Worm (Caenorhabditis elegans): ENCODE data around the gene clc-21.

- TF ChIP-seq zag-1 (tag; optimal IDR thresholded peaks at IDR 0.05): no peak
- no peak for TF ChIP-seq unc-62 (GFP tag; optimal IDR thresholded peaks at IDR 0.05)
- no peak for TF ChIP-seq sea-2 (GFP tag; optimal IDR thresholded peaks at IDR 0.05)
- TF ChIP-seq ztf-11 (tag; optimal IDR thresholded peaks at IDR 0.05): no peak
- TF ChIP-seq tbx-2 (tag; optimal IDR thresholded peaks at IDR 0.05): no peak
- no peak for TF ChIP-seq nfya-1 (tag; optimal IDR thresholded peaks at IDR 0.05; ENCODE audit: insufficient read depth)
Observed at ce11 chrV:17436492-17436891, 19.6 kb downstream of the clc-21 start, which contains the start of gene F20E11.18.

All from whole organism, L3 larva.